Worm (Caenorhabditis elegans) whole organism, L4 larva: ENCODE measurements around the gene C41G6.12.

Experiments used
- F26F4.8 ChIP-seq: fragments of 200-800 bp; sonication (Bioruptor generic); conservative IDR thresholded peaks from 2 replicates; pipeline ENCODE4 v1.3.6; 2022; ENCODE audit warnings: missing genetic modification characterization, missing compliant biosample characterization
- R02D3.7 ChIP-seq: fragments of 150-350 bp; sonication (generic microtip); optimal IDR thresholded peaks from 3 replicates; lab custom pipeline; 2014; ENCODE audit warnings: missing biosample characterization, missing genetic modification characterization
- T20F7.1 ChIP-seq: fragments of 200-800 bp; sonication (Bioruptor generic); optimal IDR thresholded peaks from 2 replicates; lab custom pipeline; 2018; ENCODE audit warnings: mild to moderate bottlenecking, missing genetic modification characterization, missing compliant biosample characterization
- aha-1 ChIP-seq: fragments of 150-350 bp; peaks from one replicate; lab custom pipeline; 2014; ENCODE audit warnings: missing biosample characterization, missing genetic modification characterization
- ama-1 ChIP-seq: fragments of 150-350 bp; optimal IDR thresholded peaks from 2 replicates; lab custom pipeline; 2014; ENCODE audit warnings: inconsistent platforms, mixed read lengths
- attf-4 ChIP-seq: sonication (generic microtip); optimal IDR thresholded peaks from 3 replicates; lab custom pipeline; 2017; ENCODE audit warnings: missing biosample characterization, missing genetic modification characterization
- ceh-20 ChIP-seq: fragments of 200-800 bp; sonication (Bioruptor generic); IDR thresholded peaks from 2 replicates; pipeline ENCODE4 v1.3.6; 2022; ENCODE audit warnings: missing genetic modification reagents, missing genetic modification characterization, missing compliant biosample characterization
- ceh-28 ChIP-seq: fragments of 150-350 bp; optimal IDR thresholded peaks from 2 replicates; lab custom pipeline; 2014; ENCODE audit warnings: missing biosample characterization, missing genetic modification reagents, missing genetic modification characterization
- ceh-44 ChIP-seq: fragments of 200-800 bp; sonication (Bioruptor generic); IDR thresholded peaks from 2 replicates; pipeline ENCODE4 v1.3.6; 2022; ENCODE audit warnings: missing genetic modification reagents, missing genetic modification characterization, missing compliant biosample characterization
- ceh-82 ChIP-seq: sonication (generic microtip); optimal IDR thresholded peaks from 2 replicates; lab custom pipeline; 2017; ENCODE audit warnings: missing biosample characterization, missing genetic modification characterization
- cey-2 ChIP-seq: sonication (generic microtip); optimal IDR thresholded peaks from 3 replicates; lab custom pipeline; 2017; ENCODE audit warnings: missing genetic modification characterization, mild to moderate bottlenecking, missing compliant biosample characterization, antibody characterized with exemption, borderline replicate concordance; ENCODE audit not compliant: insufficient read depth
- ctbp-1 ChIP-seq: fragments of 200-800 bp; sonication (Bioruptor generic); IDR thresholded peaks from 2 replicates; pipeline ENCODE4 v1.3.6; 2022; ENCODE audit warnings: missing genetic modification reagents, missing genetic modification characterization, missing compliant biosample characterization
- daf-12 ChIP-seq: fragments of 150-350 bp; optimal IDR thresholded peaks from 2 replicates; lab custom pipeline; 2014; ENCODE audit warnings: missing biosample characterization, missing genetic modification reagents, missing genetic modification characterization
- daf-16 ChIP-seq, 3 experiments: sonication (generic microtip); optimal IDR thresholded peaks; 2 replicates each; lab custom pipeline; 2016 to 2017; ENCODE audit warnings: missing genetic modification characterization in 3 of 3, missing genetic modification reagents in 3 of 3, mild to moderate bottlenecking in 2 of 3, missing compliant biosample characterization in 2 of 3, missing biosample characterization in 1 of 3, moderate library complexity in 1 of 3
- dmd-6 ChIP-seq: fragments of 200-800 bp; sonication (Bioruptor generic); IDR thresholded peaks from 2 replicates; pipeline ENCODE4 v1.3.6; 2022; ENCODE audit warnings: missing genetic modification reagents, missing genetic modification characterization, missing compliant biosample characterization
- dpl-1 ChIP-seq: fragments of 150-350 bp; optimal IDR thresholded peaks from 2 replicates; lab custom pipeline; 2014; ENCODE audit warnings: missing biosample characterization, missing genetic modification reagents, missing genetic modification characterization
- hlh-11 ChIP-seq: fragments of 200-800 bp; sonication (Bioruptor generic); optimal IDR thresholded peaks from 2 replicates; lab custom pipeline; 2018; ENCODE audit warnings: mild to moderate bottlenecking, missing genetic modification characterization, missing compliant biosample characterization
- lin-13 ChIP-seq: fragments of 150-350 bp; optimal IDR thresholded peaks from 2 replicates; lab custom pipeline; 2014; ENCODE audit warnings: missing biosample characterization, missing genetic modification reagents, missing genetic modification characterization
- lin-39 ChIP-seq: fragments of 150-350 bp; optimal IDR thresholded peaks from 2 replicates; lab custom pipeline; 2014; ENCODE audit warnings: missing biosample characterization, missing genetic modification reagents, missing genetic modification characterization
- madf-5 ChIP-seq, 2 experiments: fragments of 200-800 bp; sonication (Bioruptor generic); IDR thresholded peaks; 2 replicates each; pipeline ENCODE4 v1.3.6; 2022; ENCODE audit warnings: missing compliant biosample characterization in 2 of 2, missing genetic modification characterization in 2 of 2
- madf-9 ChIP-seq: fragments of 200-800 bp; sonication (Bioruptor generic); conservative IDR thresholded peaks from 2 replicates; pipeline ENCODE4 v1.3.6; 2022; ENCODE audit warnings: missing genetic modification reagents, missing genetic modification characterization, missing compliant biosample characterization
- mdl-1 ChIP-seq, 2 experiments: fragments of 150-350 bp in 1 of 2; sonication (generic microtip) in 1 of 2; optimal IDR thresholded peaks; 2 replicates each; lab custom pipeline; 2014 to 2017; ENCODE audit warnings: missing biosample characterization in 2 of 2, missing genetic modification characterization in 2 of 2
- mdt-29 ChIP-seq: fragments of 200-800 bp; sonication (Bioruptor generic); IDR thresholded peaks from 2 replicates; pipeline ENCODE4 v1.3.6; 2022; ENCODE audit warnings: missing genetic modification reagents, missing genetic modification characterization, missing compliant biosample characterization
- nhr-28 ChIP-seq: fragments of 150-350 bp; optimal IDR thresholded peaks from 2 replicates; lab custom pipeline; 2014; ENCODE audit warnings: missing biosample characterization, missing genetic modification characterization
- nhr-77 ChIP-seq: fragments of 150-350 bp; optimal IDR thresholded peaks from 2 replicates; lab custom pipeline; 2014; ENCODE audit warnings: missing biosample characterization, missing genetic modification characterization
- sdz-12 ChIP-seq: fragments of 200-800 bp; sonication (Bioruptor generic); optimal IDR thresholded peaks from 2 replicates; lab custom pipeline; 2018; ENCODE audit warnings: mild to moderate bottlenecking, missing genetic modification characterization, missing compliant biosample characterization
- set-16 ChIP-seq: fragments of 200-800 bp; sonication (Bioruptor generic); IDR thresholded peaks from 2 replicates; pipeline ENCODE4 v1.3.6; 2022; ENCODE audit warnings: missing genetic modification reagents, missing genetic modification characterization, missing compliant biosample characterization
- snpc-4 ChIP-seq: fragments of 150-350 bp; optimal IDR thresholded peaks from 2 replicates; lab custom pipeline; 2014; ENCODE audit warnings: missing biosample characterization, missing genetic modification characterization
- unc-62 ChIP-seq, 3 experiments: fragments of 150-350 bp in 1 of 3; sonication (generic microtip); optimal IDR thresholded peaks in 2 of 3; peaks in 1 of 3; 1 replicate in 1 of 3; 2 replicates in 2 of 3; lab custom pipeline; 2014 to 2017; ENCODE audit warnings: missing biosample characterization in 3 of 3, missing genetic modification characterization in 3 of 3, missing genetic modification reagents in 3 of 3, missing genotype in 1 of 3
- zag-1 ChIP-seq: fragments of 150-350 bp; optimal IDR thresholded peaks from 2 replicates; lab custom pipeline; 2014; ENCODE audit warnings: missing biosample characterization, missing genetic modification characterization
- zip-11 ChIP-seq: fragments of 200-800 bp; sonication (Bioruptor generic); IDR thresholded peaks from 2 replicates; pipeline ENCODE4 v1.3.6; 2022; ENCODE audit warnings: missing genetic modification characterization, missing compliant biosample characterization
- ztf-7 ChIP-seq: fragments of 150-350 bp; optimal IDR thresholded peaks from 2 replicates; lab custom pipeline; 2014; ENCODE audit warnings: missing biosample characterization, missing genetic modification characterization

C41G6.12 gene

DNA sequence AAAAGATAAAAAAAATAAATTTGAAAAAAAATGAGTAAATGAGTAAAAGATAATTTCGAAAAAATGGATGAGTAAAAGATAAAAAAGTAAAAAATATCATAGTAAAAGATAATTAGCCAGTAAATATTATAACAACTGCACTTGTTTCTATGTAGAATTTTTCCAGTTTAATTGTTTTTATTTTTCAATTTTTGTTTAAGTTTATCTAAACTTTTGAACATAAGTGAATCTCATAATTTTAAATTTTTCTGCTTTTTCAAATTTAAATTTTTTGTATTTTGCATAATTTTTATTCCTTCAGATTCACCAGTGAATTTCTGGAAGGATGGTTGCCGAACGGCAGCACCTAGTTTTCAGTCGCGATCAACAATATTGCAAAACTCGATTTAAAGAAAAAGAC, 33.7 kb upstream of the C41G6.12 start, which contains the start of gene chil-12:
TSS of gene chil-12 (plus strand) at position 301 of the 400 bp plus-strand sequence.
- TF ChIP-seq ceh-82 (tag; lab: Kevin White, UChicago) = no peak
- no peak for TF ChIP-seq madf-5 (GFP tag; IDR thresholded peaks at IDR 0.05; lab: Robert Waterston, UW)
- TF ChIP-seq F26F4.8 (GFP tag; lab: Robert Waterston, UW) = no peak
- TF ChIP-seq set-16 (GFP tag; lab: Robert Waterston, UW) = no peak
- TF ChIP-seq zag-1 (tag; lab: Kevin White, UChicago) = no peak
- no peak for TF ChIP-seq lin-39 (tag; lab: Kevin White, UChicago)
- no peak for TF ChIP-seq mdt-29 (GFP tag; lab: Robert Waterston, UW)
- no peak for TF ChIP-seq snpc-4 (tag; lab: Kevin White, UChicago)
- no peak for TF ChIP-seq daf-16 (GFP tag; optimal IDR thresholded peaks at IDR 0.05; lab: Kevin White, UChicago)
- no peak for TF ChIP-seq daf-16 (tag; optimal IDR thresholded peaks at IDR 0.05; lab: Kevin White, UChicago)
- TF ChIP-seq T20F7.1 = no peak
- TF ChIP-seq mdl-1 (tag; optimal IDR thresholded peaks at IDR 0.05; lab: Kevin White, UChicago) = no peak
- TF ChIP-seq madf-9 (GFP tag; lab: Robert Waterston, UW) = no peak
- TF ChIP-seq ctbp-1 (GFP tag; lab: Robert Waterston, UW) = no peak

DNA sequence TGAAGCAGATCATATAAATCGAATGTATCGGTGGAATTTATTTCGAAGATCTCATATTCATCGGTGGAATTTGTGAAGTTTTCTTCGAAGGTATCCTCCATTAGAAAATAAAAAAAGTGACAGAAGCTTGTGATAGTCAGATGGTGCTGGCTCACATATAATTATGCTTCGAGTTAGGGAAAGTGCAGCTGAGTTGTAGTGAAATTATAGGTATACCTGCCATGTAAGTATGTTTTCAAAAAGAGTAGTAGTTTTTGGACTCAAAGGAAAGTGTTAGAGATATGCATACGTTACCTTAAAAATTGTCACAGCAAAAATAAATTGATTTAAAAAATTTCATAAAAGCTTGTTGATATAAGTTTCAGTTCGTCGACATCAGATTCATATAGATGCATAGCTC, 32.6 kb upstream of the C41G6.12 start, which contains the start of gene srw-11:
TSS of gene srw-11 (minus strand) at position 101 of the 400 bp plus-strand sequence.
- TF ChIP-seq lin-13 (GFP tag; lab: Kevin White, UChicago) = no peak
- TF ChIP-seq sdz-12 (GFP tag; lab: Kevin White, UChicago) = no peak
- no peak for TF ChIP-seq daf-12 (tag; lab: Kevin White, UChicago)
- TF ChIP-seq snpc-4 (tag; lab: Kevin White, UChicago) = no peak
- TF ChIP-seq nhr-28 (tag; lab: Kevin White, UChicago) = no peak
- no peak for TF ChIP-seq dpl-1
- no peak for TF ChIP-seq madf-9 (GFP tag; lab: Robert Waterston, UW)
- TF ChIP-seq cey-2 (tag; lab: Kevin White, UChicago) = no peak
- no peak for TF ChIP-seq nhr-77 (tag; lab: Kevin White, UChicago)
- no peak for TF ChIP-seq attf-4 (tag; lab: Kevin White, UChicago)
- no peak for TF ChIP-seq dmd-6 (GFP tag; lab: Robert Waterston, UW)

DNA sequence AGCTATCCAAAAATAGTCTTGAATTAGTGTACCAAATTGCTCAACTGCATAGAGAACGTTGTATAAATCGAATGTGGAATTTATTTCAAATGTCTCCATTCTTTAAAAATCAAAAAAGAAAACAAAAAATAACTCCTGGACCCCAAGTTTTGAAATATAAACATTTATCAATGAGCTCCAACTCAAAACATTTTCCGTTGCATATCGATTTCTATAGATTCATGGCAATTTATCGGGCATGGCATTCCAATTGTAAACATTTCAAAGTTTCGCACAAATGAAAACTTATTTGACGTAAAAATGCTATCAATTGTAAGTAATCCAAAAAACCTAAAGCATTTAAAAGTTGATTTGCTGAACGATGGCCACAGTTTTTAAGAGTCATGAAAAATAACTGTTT, 31.0 kb upstream of the C41G6.12 start, which contains the start of gene srw-12:
TSS of gene srw-12 (minus strand) at position 101 of the 400 bp plus-strand sequence.
- TF ChIP-seq ama-1 (no peak), unc-62 (GFP tag; optimal IDR thresholded peaks at IDR 0.05 in 1 of 2; lab: Kevin White, UChicago) (peak in 1 of 2 experiments; percentile 33), unc-62 (tag; optimal IDR thresholded peaks at IDR 0.05; lab: Kevin White, UChicago) (no peak)
- TF ChIP-seq, all 104 proteins: peak for 1

DNA sequence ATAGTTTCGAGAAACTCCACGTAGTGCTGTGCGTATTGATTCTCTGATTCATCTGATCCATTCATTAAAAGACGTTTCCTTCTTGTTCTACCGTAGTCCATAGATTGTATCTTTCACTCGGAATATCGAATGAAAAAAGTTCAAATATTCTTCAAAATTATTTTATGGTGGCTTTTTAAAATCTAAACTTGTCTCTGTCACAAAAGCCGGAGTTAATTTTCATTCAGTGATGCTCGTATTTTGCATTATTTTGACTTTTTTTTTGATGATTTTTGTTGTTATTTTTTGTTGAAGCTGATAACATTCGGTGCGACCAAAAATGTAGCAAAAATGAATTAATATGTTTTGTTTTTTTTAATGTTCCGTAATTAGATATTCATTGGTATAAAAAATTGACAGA, 28.1 kb upstream of the C41G6.12 start, which contains the start of gene nhr-164:
TSS of gene nhr-164 (minus strand) at position 101 of the 400 bp plus-strand sequence.
- TF ChIP-seq R02D3.7 (tag; lab: Kevin White, UChicago) (no peak), hlh-11 (tag; lab: Kevin White, UChicago) (no peak), attf-4 (tag; lab: Kevin White, UChicago) (no peak), zip-11 (GFP tag; lab: Robert Waterston, UW) (no peak), ceh-44 (GFP tag; lab: Robert Waterston, UW) (no peak), ceh-28 (tag; lab: Kevin White, UChicago) (no peak), ztf-7 (tag; lab: Kevin White, UChicago) (no peak)

DNA sequence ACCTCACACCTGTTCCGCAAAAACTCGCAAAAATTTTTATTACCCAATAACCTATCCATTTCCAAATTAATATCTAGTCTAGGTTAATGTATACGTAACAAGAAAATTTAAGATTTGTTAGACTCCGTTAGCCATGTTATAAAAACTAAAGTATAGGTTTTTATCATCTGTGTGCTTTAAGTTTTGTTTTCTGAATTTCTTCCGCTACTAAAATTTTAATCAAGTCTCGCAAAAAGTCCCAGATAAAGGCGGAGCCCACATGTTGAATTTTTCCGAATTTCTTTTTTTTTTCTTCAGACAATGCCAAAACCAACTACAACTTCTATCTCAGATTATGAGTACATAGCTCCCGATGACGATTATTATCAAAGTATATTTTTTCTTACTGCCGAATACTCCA, 24.6 kb upstream of the C41G6.12 start, which contains the start of gene srw-13:
TSS of gene srw-13 (plus strand) at position 301 of the 400 bp plus-strand sequence.
- no peak for TF ChIP-seq ceh-20 (GFP tag; lab: Robert Waterston, UW)
- peak; percentile 29 for TF ChIP-seq aha-1 (tag; lab: Kevin White, UChicago)
